Fruit fly (Drosophila melanogaster) whole organism, wandering third instar larva: ENCODE measurements around the gene dj-1beta.

Experiments
- Myc ChIP-seq: fragments of >200 bp; optimal IDR thresholded peaks from 2 replicates; lab custom pipeline; 2017
- sv ChIP-seq: fragments of 200-800 bp; sonication (Bioruptor generic); optimal IDR thresholded peaks from 3 replicates; lab custom pipeline; 2016; ENCODE audit warnings: missing biosample characterization, missing genetic modification characterization

The dj-1beta gene

DNA sequence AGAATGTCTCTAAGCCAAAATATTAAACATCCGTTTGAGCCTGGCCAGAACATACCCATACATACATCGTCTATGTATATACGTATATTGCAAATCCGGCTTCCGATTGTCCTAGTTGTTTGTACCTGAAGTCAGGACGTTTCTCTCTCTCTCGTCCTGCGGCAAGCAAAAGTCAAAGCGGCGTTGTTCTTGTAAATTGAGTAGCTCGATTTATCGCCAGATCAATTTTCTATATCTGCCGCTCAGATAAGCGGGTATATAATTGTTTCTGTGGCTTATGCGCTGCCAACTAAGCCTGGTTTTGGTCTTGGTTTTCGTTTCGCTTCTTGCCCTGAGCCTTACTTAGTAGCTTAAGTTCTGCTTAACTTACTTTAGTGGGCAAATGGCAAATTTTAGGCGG lies 49.7 kb downstream of the dj-1beta start:
- TF ChIP-seq Myc (lab: Kevin White, UChicago) (no peak), sv (GFP tag; lab: Kevin White, UChicago) (no peak)
